Fruit fly (Drosophila melanogaster): Measurements from ENCODE around the gene Diap1.

The Diap1 gene

DNA sequence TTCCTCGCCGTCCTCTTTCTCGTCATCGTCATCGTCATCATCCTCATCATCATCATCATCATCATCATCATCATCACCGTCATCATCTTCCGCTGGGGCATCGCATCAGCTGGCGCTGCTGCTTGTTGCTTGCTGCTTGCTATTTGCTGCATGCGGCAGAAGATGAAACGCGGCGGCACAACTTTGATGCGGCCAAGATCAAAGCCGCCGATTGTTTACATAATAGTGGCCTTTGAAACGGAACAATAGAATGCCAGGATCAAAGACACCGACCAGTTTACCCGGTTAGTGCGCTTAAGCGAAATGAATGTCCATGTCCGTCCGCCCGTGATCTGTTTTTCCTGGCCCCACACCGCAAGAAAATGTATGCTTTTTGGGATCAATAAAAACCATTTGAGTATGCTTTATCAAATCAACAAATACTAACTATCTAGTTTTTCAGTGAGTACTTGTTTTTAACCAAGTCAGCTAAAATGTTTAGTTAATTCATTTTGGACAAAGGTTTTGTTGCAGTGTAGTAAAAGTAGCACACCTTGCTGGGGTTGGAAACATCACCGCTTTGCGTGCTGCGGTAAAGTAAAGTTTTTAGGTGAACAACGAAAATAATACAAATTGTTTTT lies 29.7 kb downstream of the Diap1 start:
- TF ChIP-seq wor (GFP tag; IDR thresholded peaks at IDR 0.05) = no peak
- peak; percentile 18; the same call in 1 of the 2 replicates for TF ChIP-seq E2f2 (GFP tag; IDR thresholded peaks at IDR 0.05)
- peak; percentile 24 for TF ChIP-seq CoRest (tag; optimal IDR thresholded peaks at IDR 0.05)
- TF ChIP-seq ase (GFP tag; IDR thresholded peaks at IDR 0.05) = peak; percentile 33; the same call in 1 of the 3 replicates
- peak; percentile 65 for TF ChIP-seq D19A (tag; optimal IDR thresholded peaks at IDR 0.05)
- TF ChIP-seq CG17802 (tag; optimal IDR thresholded peaks at IDR 0.05) = peak; percentile 9
- TF ChIP-seq Scr (GFP tag; IDR thresholded peaks at IDR 0.05; ENCODE audit: partially characterized antibody) = no peak
- peak; percentile 72 for TF ChIP-seq Chrac-16 (GFP tag; optimal IDR thresholded peaks at IDR 0.05)
- TF ChIP-seq CG31388 (GFP tag; optimal IDR thresholded peaks at IDR 0.05) = no peak
- no peak for TF ChIP-seq vfl (GFP tag; optimal IDR thresholded peaks at IDR 0.05)
- TF ChIP-seq CG2129 (GFP tag; IDR thresholded peaks at IDR 0.05; ENCODE audit: partially characterized antibody) = no peak
- TF ChIP-seq Nf-YA (GFP tag; IDR thresholded peaks at IDR 0.05) = no peak
- no peak for TF ChIP-seq h (optimal IDR thresholded peaks at IDR 0.05)
- no peak for TF ChIP-seq CG11560 (tag; IDR thresholded peaks at IDR 0.05)
- TF ChIP-seq CG32772 (GFP tag; IDR thresholded peaks at IDR 0.05) = peak; percentile 22; the same call in 1 of the 2 replicates
- TF ChIP-seq pnt (GFP tag; optimal IDR thresholded peaks at IDR 0.05) = peak; percentile 67
- peak; percentile 87 for TF ChIP-seq fd102C (GFP tag; optimal IDR thresholded peaks at IDR 0.05)
- no peak for TF ChIP-seq Dp (GFP tag; optimal IDR thresholded peaks at IDR 0.05)
- no peak for TF ChIP-seq cas (GFP tag; IDR thresholded peaks at IDR 0.05)
- no peak for TF ChIP-seq aop (GFP tag; IDR thresholded peaks at IDR 0.05)
- TF ChIP-seq Kr (GFP tag; optimal IDR thresholded peaks at IDR 0.05) = peak; percentile 54
- peak; percentile 47 for TF ChIP-seq CG10462 (GFP tag; optimal IDR thresholded peaks at IDR 0.05)
- TF ChIP-seq CG30403 (GFP tag; optimal IDR thresholded peaks at IDR 0.05) = peak; percentile 52
- TF ChIP-seq CG10431 (GFP tag; optimal IDR thresholded peaks at IDR 0.05) = no peak
- TF ChIP-seq tin (GFP tag; optimal IDR thresholded peaks at IDR 0.05) = peak; percentile 58
- TF ChIP-seq CG12219 (GFP tag; optimal IDR thresholded peaks at IDR 0.05) = peak; percentile 39
- TF ChIP-seq CG31441 (GFP tag; IDR thresholded peaks at IDR 0.05) = peak; percentile 68
- no peak for TF ChIP-seq CG1832 (GFP tag; optimal IDR thresholded peaks at IDR 0.05)
- TF ChIP-seq CG10979 (tag; optimal IDR thresholded peaks at IDR 0.05) = peak; percentile 84
- TF ChIP-seq CG18764 (GFP tag; optimal IDR thresholded peaks at IDR 0.05) = peak; percentile 10
- TF ChIP-seq CG12299 (tag; optimal IDR thresholded peaks at IDR 0.05) = no peak
- TF ChIP-seq CG1602 (GFP tag; optimal IDR thresholded peaks at IDR 0.05) = peak; percentile 48
- no peak for TF ChIP-seq schlank (tag; optimal IDR thresholded peaks at IDR 0.05)
- TF ChIP-seq CG14710 (tag; optimal IDR thresholded peaks at IDR 0.05) = peak; percentile 82
- TF ChIP-seq yki (optimal IDR thresholded peaks at IDR 0.05) = no peak
- TF ChIP-seq CG16815 (GFP tag; optimal IDR thresholded peaks at IDR 0.05) = peak; percentile 66
- no peak for TF ChIP-seq CG43689 (GFP tag; IDR thresholded peaks at IDR 0.05)
- TF ChIP-seq stwl (tag; optimal IDR thresholded peaks at IDR 0.05) = peak; percentile 43
- TF ChIP-seq CG2202 (tag; optimal IDR thresholded peaks at IDR 0.05) = peak; percentile 66
- TF ChIP-seq CG4328 (GFP tag; optimal IDR thresholded peaks at IDR 0.05) = no peak
- TF ChIP-seq CG9609 (GFP tag; optimal IDR thresholded peaks at IDR 0.05) = peak; percentile 4
- peak; percentile 55; the same call in 1 of the 2 replicates for TF ChIP-seq dan (GFP tag; IDR thresholded peaks at IDR 0.05)
- no peak for TF ChIP-seq CG13624 (GFP tag; optimal IDR thresholded peaks at IDR 0.05)
- TF ChIP-seq NC2α (GFP tag; optimal IDR thresholded peaks at IDR 0.05) = peak; percentile 3
- peak; percentile 30 for TF ChIP-seq CG4707 (GFP tag; optimal IDR thresholded peaks at IDR 0.05)
- TF ChIP-seq CG16779 (GFP tag; IDR thresholded peaks at IDR 0.05) = no peak
- no peak for TF ChIP-seq CG14860 (GFP tag; IDR thresholded peaks at IDR 0.05; ENCODE audit: partially characterized antibody)
- TF ChIP-seq Hsf (GFP tag; optimal IDR thresholded peaks at IDR 0.05) = peak; percentile 55
- no peak for TF ChIP-seq eyg (GFP tag; optimal IDR thresholded peaks at IDR 0.05)
- TF ChIP-seq Trl (optimal IDR thresholded peaks at IDR 0.05) = no peak
- TF ChIP-seq Trl (GFP tag; optimal IDR thresholded peaks at IDR 0.05) = peak; percentile 57
- TF ChIP-seq da (GFP tag; optimal IDR thresholded peaks at IDR 0.05) = peak; percentile 4
